Worm (Caenorhabditis elegans) whole organism, L1 larva: ENCODE measurements around the gene T14G8.4.

Experiments used
- C34B4.2 ChIP-seq: sonication (generic microtip); optimal IDR thresholded peaks from 2 replicates; lab custom pipeline; 2017; ENCODE audit warnings: mild to moderate bottlenecking, missing genetic modification characterization, missing compliant biosample characterization
- F16B12.6 ChIP-seq: fragments of 150-350 bp; optimal IDR thresholded peaks from 2 replicates; lab custom pipeline; 2014; ENCODE audit warnings: missing biosample characterization, missing genetic modification characterization
- aha-1 ChIP-seq: fragments of 150-350 bp; optimal IDR thresholded peaks from 2 replicates; lab custom pipeline; 2014; ENCODE audit warnings: missing biosample characterization, missing genetic modification characterization
- blmp-1 ChIP-seq: fragments of 150-350 bp; optimal IDR thresholded peaks from 2 replicates; lab custom pipeline; 2014; ENCODE audit warnings: missing biosample characterization, missing genetic modification characterization
- ceh-8 ChIP-seq: fragments of 200-800 bp; sonication (Bioruptor generic); optimal IDR thresholded peaks from 2 replicates; lab custom pipeline; 2018; ENCODE audit warnings: mild to moderate bottlenecking, missing genetic modification characterization, moderate library complexity, missing compliant biosample characterization
- ceh-88 ChIP-seq: fragments of 200-800 bp; sonication (Bioruptor generic); IDR thresholded peaks from 2 replicates; pipeline ENCODE4 v1.3.6; 2022; ENCODE audit warnings: missing genetic modification characterization, missing compliant biosample characterization
- efl-1 ChIP-seq, 4 experiments: fragments of 150-350 bp; optimal IDR thresholded peaks in 3 of 4; peaks in 1 of 4; 1 replicate in 1 of 4; 2 replicates in 3 of 4; lab custom pipeline; 2014; ENCODE audit warnings: missing biosample characterization in 2 of 4, missing genetic modification characterization in 2 of 4, missing genetic modification reagents in 2 of 4
- egl-13 ChIP-seq: sonication (generic microtip); optimal IDR thresholded peaks from 2 replicates; lab custom pipeline; 2016; ENCODE audit warnings: missing genotype, missing genetic modification reagents, missing genetic modification characterization, missing compliant biosample characterization
- egl-27 ChIP-seq, 2 experiments: fragments of 150-350 bp in 1 of 2; sonication (generic microtip); optimal IDR thresholded peaks; 3 replicates each; lab custom pipeline; 2017 to 2018; ENCODE audit warnings: missing biosample characterization in 2 of 2, missing genetic modification characterization in 2 of 2, missing genetic modification reagents in 2 of 2
- elt-2 ChIP-seq: sonication (generic microtip); optimal IDR thresholded peaks from 2 replicates; lab custom pipeline; 2016; ENCODE audit warnings: missing genetic modification characterization, mild to moderate bottlenecking, inconsistent platforms, missing compliant biosample characterization, missing genetic modification reagents
- elt-3 ChIP-seq, 6 experiments: fragments of 150-350 bp in 1 of 6; sonication (generic microtip); optimal IDR thresholded peaks; 2 replicates each; lab custom pipeline; 2017 to 2018; ENCODE audit warnings: missing biosample characterization in 6 of 6, missing genetic modification characterization in 6 of 6, inconsistent platforms in 1 of 6
- ets-5 ChIP-seq: fragments of 200-800 bp; sonication (Bioruptor generic); IDR thresholded peaks from 2 replicates; pipeline ENCODE4 v1.3.6; 2022; ENCODE audit warnings: missing genetic modification characterization, missing compliant biosample characterization
- fkh-4 ChIP-seq: sonication (generic microtip); optimal IDR thresholded peaks from 2 replicates; lab custom pipeline; 2016; ENCODE audit warnings: missing compliant biosample characterization, missing genetic modification characterization, borderline replicate concordance
- hpl-2 ChIP-seq: fragments of 150-350 bp; optimal IDR thresholded peaks from 2 replicates; lab custom pipeline; 2014; ENCODE audit warnings: missing biosample characterization, missing genetic modification reagents, missing genetic modification characterization
- lin-13 ChIP-seq: fragments of 150-350 bp; optimal IDR thresholded peaks from 2 replicates; lab custom pipeline; 2014; ENCODE audit warnings: missing biosample characterization, missing genetic modification reagents, missing genetic modification characterization
- lin-14 ChIP-seq: fragments of 200-800 bp; sonication (Bioruptor generic); optimal IDR thresholded peaks from 2 replicates; lab custom pipeline; 2018; ENCODE audit warnings: mild to moderate bottlenecking, missing genetic modification characterization, moderate library complexity, missing compliant biosample characterization
- lin-15B ChIP-seq: fragments of 150-350 bp; sonication (generic microtip); optimal IDR thresholded peaks from 3 replicates; lab custom pipeline; 2014; ENCODE audit warnings: missing biosample characterization, missing genetic modification characterization
- lin-39 ChIP-seq: fragments of 150-350 bp; optimal IDR thresholded peaks from 2 replicates; lab custom pipeline; 2014; ENCODE audit warnings: missing biosample characterization, missing genetic modification reagents, missing genetic modification characterization
- lsy-2 ChIP-seq, 2 experiments: fragments of 150-350 bp; optimal IDR thresholded peaks; 2 replicates each; lab custom pipeline; 2014; ENCODE audit warnings: missing biosample characterization in 2 of 2, missing genetic modification characterization in 2 of 2
- mab-9 ChIP-seq: fragments of 200-800 bp; sonication (Bioruptor generic); IDR thresholded peaks from 2 replicates; pipeline ENCODE4 v1.3.6; 2022; ENCODE audit warnings: missing genetic modification reagents, missing genetic modification characterization, missing compliant biosample characterization
- mdl-1 ChIP-seq, 2 experiments: fragments of 150-350 bp; optimal IDR thresholded peaks; 2 replicates each; lab custom pipeline; 2014 to 2017; ENCODE audit warnings: missing biosample characterization in 2 of 2, missing genetic modification characterization in 2 of 2, inconsistent platforms in 1 of 2
- mef-2 ChIP-seq: fragments of 150-350 bp; optimal IDR thresholded peaks from 2 replicates; lab custom pipeline; 2014; ENCODE audit warnings: missing biosample characterization, missing genetic modification characterization
- mep-1 ChIP-seq: fragments of 150-350 bp; optimal IDR thresholded peaks from 2 replicates; lab custom pipeline; 2014; ENCODE audit warnings: missing biosample characterization, missing genetic modification characterization
- nhr-11 ChIP-seq: fragments of 150-350 bp; optimal IDR thresholded peaks from 2 replicates; lab custom pipeline; 2014; ENCODE audit warnings: missing biosample characterization, missing genetic modification characterization
- nhr-12 ChIP-seq: sonication (generic microtip); optimal IDR thresholded peaks from 2 replicates; lab custom pipeline; 2017; ENCODE audit warnings: missing biosample characterization, missing genetic modification characterization
- nhr-19 ChIP-seq: fragments of 200-800 bp; sonication (Bioruptor generic); conservative IDR thresholded peaks from 2 replicates; pipeline ENCODE4 v1.3.6; 2022; ENCODE audit warnings: missing genetic modification characterization, missing compliant biosample characterization
- nhr-20 ChIP-seq: sonication (generic microtip); optimal IDR thresholded peaks from 2 replicates; lab custom pipeline; 2016; ENCODE audit warnings: mild to moderate bottlenecking, missing genetic modification characterization, missing compliant biosample characterization
- nhr-47 ChIP-seq: sonication (generic microtip); optimal IDR thresholded peaks from 2 replicates; lab custom pipeline; 2016; ENCODE audit warnings: mild to moderate bottlenecking, missing genetic modification characterization, moderate library complexity, missing compliant biosample characterization
- nhr-71 ChIP-seq: sonication (generic microtip); optimal IDR thresholded peaks from 2 replicates; lab custom pipeline; 2016; ENCODE audit warnings: mild to moderate bottlenecking, missing genetic modification characterization, moderate library complexity, missing compliant biosample characterization
- nhr-77 ChIP-seq: fragments of 150-350 bp; optimal IDR thresholded peaks from 2 replicates; lab custom pipeline; 2014; ENCODE audit warnings: missing biosample characterization, missing genetic modification characterization
- nhr-85 ChIP-seq: sonication (generic microtip); peaks from one replicate; lab custom pipeline; 2016; ENCODE audit warnings: missing genetic modification characterization, inconsistent platforms, missing compliant biosample characterization
- pag-3 ChIP-seq: sonication (generic microtip); optimal IDR thresholded peaks from 2 replicates; lab custom pipeline; 2017; ENCODE audit warnings: missing genetic modification characterization, mild to moderate bottlenecking, missing compliant biosample characterization, antibody characterized with exemption, borderline replicate concordance; ENCODE audit not compliant: insufficient read depth
- rnt-1 ChIP-seq: sonication (generic microtip); optimal IDR thresholded peaks from 2 replicates; lab custom pipeline; 2016; ENCODE audit warnings: mild to moderate bottlenecking, missing genetic modification characterization, moderate library complexity, missing compliant biosample characterization
- snu-23 ChIP-seq: sonication (generic microtip); optimal IDR thresholded peaks from 2 replicates; lab custom pipeline; 2016; ENCODE audit warnings: missing genetic modification characterization, missing compliant biosample characterization
- swsn-7 ChIP-seq: sonication (generic microtip); optimal IDR thresholded peaks from 2 replicates; lab custom pipeline; 2016; ENCODE audit warnings: missing genetic modification characterization, missing compliant biosample characterization
- unc-130 ChIP-seq: fragments of 150-350 bp; optimal IDR thresholded peaks from 2 replicates; lab custom pipeline; 2017; ENCODE audit warnings: missing biosample characterization, missing genetic modification characterization, inconsistent platforms
- unc-98 ChIP-seq: fragments of 200-800 bp; sonication (Bioruptor generic); IDR thresholded peaks from 2 replicates; pipeline ENCODE4 v1.3.6; 2022; ENCODE audit warnings: missing genetic modification characterization, missing compliant biosample characterization
- xbp-1 ChIP-seq: sonication (generic microtip); optimal IDR thresholded peaks from 2 replicates; lab custom pipeline; 2016; ENCODE audit warnings: missing genetic modification characterization, missing compliant biosample characterization
- ztf-4 ChIP-seq: fragments of 150-350 bp; optimal IDR thresholded peaks from 2 replicates; lab custom pipeline; 2014; ENCODE audit warnings: missing biosample characterization, missing genetic modification characterization

Gene T14G8.4

ce11 chrX:12884873-12885272 is 21.2 kb upstream of the T14G8.4 start, which contains the start of gene gpc-1 (continued):
- TF ChIP-seq efl-1 (optimal IDR thresholded peaks at IDR 0.05; lab: Kevin White, UChicago) (no peak), efl-1 (GFP tag; optimal IDR thresholded peaks at IDR 0.05 in 1 of 2; lab: Kevin White, UChicago) (peak in 1 of 2 experiments; percentile 52), lin-39 (no peak), ceh-8 (GFP tag; lab: Kevin White, UChicago) (no peak), C34B4.2 (tag; lab: Kevin White, UChicago) (no peak), lin-15B (tag; lab: Kevin White, UChicago) (no peak), blmp-1 (no peak), nhr-12 (tag; lab: Kevin White, UChicago) (no peak), ztf-4 (tag; lab: Kevin White, UChicago) (no peak), nhr-77 (tag; lab: Kevin White, UChicago) (no peak)

ce11 chrX:12881174-12881573 is 17.5 kb upstream of the T14G8.4 start:
- TF ChIP-seq ets-5 (GFP tag; lab: Robert Waterston, UW) (no peak), lin-14 (GFP tag; lab: Kevin White, UChicago) (peak; percentile 12)

ce11 chrX:12877930-12878329 is 14.2 kb upstream of the T14G8.4 start:
- TF ChIP-seq F16B12.6 (tag; lab: Kevin White, UChicago) = no peak
- TF ChIP-seq mdl-1 (tag; optimal IDR thresholded peaks at IDR 0.05; lab: Kevin White, UChicago) = peak in 1 of 2 experiments; percentile 63
- no peak for TF ChIP-seq mab-9 (GFP tag; lab: Robert Waterston, UW)
- TF ChIP-seq mep-1 (tag; lab: Kevin White, UChicago) = no peak
- TF ChIP-seq nhr-20 = peak; percentile 74
- peak; percentile 44 for TF ChIP-seq nhr-85 (tag; lab: Kevin White, UChicago)
- no peak for TF ChIP-seq egl-13 (tag; lab: Kevin White, UChicago)
- TF ChIP-seq rnt-1 = peak; percentile 85
- TF ChIP-seq egl-27 (tag; optimal IDR thresholded peaks at IDR 0.05; lab: Kevin White, UChicago) = no peak
- TF ChIP-seq ceh-88 (GFP tag; lab: Robert Waterston, UW) = no peak
- TF ChIP-seq fkh-4 (tag; lab: Kevin White, UChicago) = no peak
- peak; percentile 32 for TF ChIP-seq nhr-11 (tag; lab: Kevin White, UChicago)
- TF ChIP-seq snu-23 (GFP tag; lab: Kevin White, UChicago) = peak; percentile 57
- TF ChIP-seq elt-3 (tag; optimal IDR thresholded peaks at IDR 0.05; lab: Kevin White, UChicago) = peak in 1 of 6 experiments; percentile 23
- TF ChIP-seq unc-130 = peak; percentile 8
- TF ChIP-seq pag-3 (tag; lab: Kevin White, UChicago) = peak; percentile 84
- no peak for TF ChIP-seq hpl-2 (GFP tag; lab: Kevin White, UChicago)
- TF ChIP-seq lin-14 (GFP tag; lab: Kevin White, UChicago) = peak; percentile 80
- TF ChIP-seq blmp-1 = peak; percentile 39
- no peak for TF ChIP-seq aha-1 (tag; lab: Kevin White, UChicago)
- TF ChIP-seq nhr-71 (tag; lab: Kevin White, UChicago) = peak; percentile 85
- peak; percentile 39 to 49 for TF ChIP-seq lsy-2 (tag; optimal IDR thresholded peaks at IDR 0.05; lab: Kevin White, UChicago)
- peak; percentile 19 for TF ChIP-seq lin-13 (GFP tag; lab: Kevin White, UChicago)
- peak; percentile 55 for TF ChIP-seq mef-2 (tag; lab: Kevin White, UChicago)
- TF ChIP-seq ztf-4 (tag; lab: Kevin White, UChicago) = peak; percentile 24
- TF ChIP-seq swsn-7 (tag; lab: Kevin White, UChicago) = peak; percentile 17
- TF ChIP-seq elt-2 (tag; lab: Kevin White, UChicago) = no peak
- TF ChIP-seq lin-39 = no peak
- TF ChIP-seq nhr-19 (GFP tag; lab: Robert Waterston, UW) = peak; percentile 60
- TF ChIP-seq unc-98 = peak; percentile 39; the same call in 1 of the 2 replicates
- peak; percentile 32 for TF ChIP-seq xbp-1 (tag; lab: Kevin White, UChicago)
- peak; percentile 40 for TF ChIP-seq nhr-47 (tag; lab: Kevin White, UChicago)
